Worm (Caenorhabditis elegans) whole organism, mixed stage, embryonic: ENCODE data around the gene H38K22.7.

ENCODE experiments used
- cnd-1 ChIP-seq: fragments of 200-800 bp; sonication (Bioruptor generic); optimal IDR thresholded peaks from 2 replicates; lab custom pipeline; 2018; ENCODE audit warnings: mild to moderate bottlenecking, missing genetic modification characterization, missing compliant biosample characterization
- sem-2 ChIP-seq: fragments of 200-800 bp; sonication (Bioruptor generic); optimal IDR thresholded peaks from 2 replicates; lab custom pipeline; 2018; ENCODE audit warnings: mild to moderate bottlenecking, missing genetic modification characterization, missing compliant biosample characterization
- unc-39 ChIP-seq: fragments of 150-350 bp; optimal IDR thresholded peaks from 2 replicates; lab custom pipeline; 2014; ENCODE audit warnings: missing biosample characterization, missing genetic modification characterization
- ztf-11 ChIP-seq: fragments of 150-350 bp; optimal IDR thresholded peaks from 2 replicates; lab custom pipeline; 2014; ENCODE audit warnings: missing biosample characterization, missing genetic modification characterization

ce11 chrIII:4343070-4343469 lies 21.6 kb downstream of the H38K22.7 start, which contains the start of the genes B0285.3 and lcmt-1:
- TF ChIP-seq sem-2 (no peak), unc-39 (tag; lab: Kevin White, UChicago) (no peak), ztf-11 (tag; lab: Kevin White, UChicago) (no peak), cnd-1 (tag; lab: Kevin White, UChicago) (no peak)
